Fruit fly (Drosophila melanogaster): ENCODE data around the gene CG15570.

The CG15570 gene

dm6 chrX:4203713-4204447, 14.1 kb upstream of the CG15570 start:
- TF ChIP-seq Myc (optimal IDR thresholded peaks at IDR 0.05) (no peak), Sin3A (optimal IDR thresholded peaks at IDR 0.05) (no peak), ttk (optimal IDR thresholded peaks at IDR 0.05) (no peak), psq (optimal IDR thresholded peaks at IDR 0.05) (no peak), insv (optimal IDR thresholded peaks at IDR 0.05) (no peak), h (optimal IDR thresholded peaks at IDR 0.05) (no peak)

- TF ChIP-seq Sin3A (optimal IDR thresholded peaks at IDR 0.05): no peak
- no peak for TF ChIP-seq Myc (optimal IDR thresholded peaks at IDR 0.05)
- TF ChIP-seq psq (optimal IDR thresholded peaks at IDR 0.05): no peak
- no peak for TF ChIP-seq ttk (optimal IDR thresholded peaks at IDR 0.05)
- TF ChIP-seq insv (optimal IDR thresholded peaks at IDR 0.05): no peak
Measured at dm6 chrX:4205346-4206178, 12.4 kb upstream of the CG15570 start, which contains the start of gene Fas2. Gene Fas2, minus strand, starts transcription at chrX:4206093.

DNA sequence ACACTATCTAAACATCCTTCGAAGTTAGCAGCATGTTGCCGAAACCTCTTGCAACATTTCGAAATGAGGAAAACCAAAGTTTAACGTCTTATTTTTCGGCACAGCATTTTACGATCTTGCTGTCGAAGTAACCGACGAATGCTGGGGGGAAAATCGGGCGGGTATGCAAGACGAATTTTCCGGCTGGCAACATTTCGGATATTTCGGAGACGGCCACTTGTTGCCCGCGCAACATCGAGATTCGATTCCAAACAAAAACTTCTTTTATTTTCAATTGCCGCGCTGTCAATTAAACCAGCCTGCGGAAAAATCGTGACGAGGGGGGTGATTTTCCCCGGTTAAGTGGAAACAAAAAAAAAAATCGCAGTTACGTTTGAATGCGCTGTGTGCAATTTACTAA, 11.2 kb upstream of the CG15570 start:
- TF ChIP-seq psq (optimal IDR thresholded peaks at IDR 0.05) (no peak), Sin3A (optimal IDR thresholded peaks at IDR 0.05) (no peak), insv (optimal IDR thresholded peaks at IDR 0.05) (no peak), Myc (optimal IDR thresholded peaks at IDR 0.05) (no peak), h (optimal IDR thresholded peaks at IDR 0.05) (no peak), ttk (optimal IDR thresholded peaks at IDR 0.05) (no peak)

DNA sequence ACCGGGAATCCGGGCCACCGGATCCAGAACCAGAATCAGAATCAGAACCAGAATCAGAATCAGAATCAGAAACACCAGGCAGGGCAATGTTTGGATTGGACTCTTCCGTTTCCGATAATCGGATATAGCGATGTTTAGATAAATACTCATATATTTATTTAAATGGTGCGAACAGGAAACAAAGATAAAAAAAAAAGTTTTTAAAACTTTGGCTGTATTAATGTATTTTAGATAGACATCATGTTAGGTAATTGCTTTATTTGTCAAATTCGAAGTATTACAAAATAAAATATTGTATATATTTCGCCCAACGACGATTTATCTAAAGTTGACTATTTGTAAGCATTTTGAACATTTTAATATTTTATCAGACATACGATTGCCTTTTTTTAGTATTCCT, 5.2 kb upstream of the CG15570 start, which contains the start of gene CG43288:
Gene CG43288, plus strand, starts transcription at position 301 of the 400 bp plus-strand sequence.
- TF ChIP-seq Sin3A (optimal IDR thresholded peaks at IDR 0.05) (no peak), ttk (optimal IDR thresholded peaks at IDR 0.05) (no peak), h (optimal IDR thresholded peaks at IDR 0.05) (no peak), Myc (optimal IDR thresholded peaks at IDR 0.05) (no peak), psq (optimal IDR thresholded peaks at IDR 0.05) (no peak), insv (optimal IDR thresholded peaks at IDR 0.05) (no peak)

DNA sequence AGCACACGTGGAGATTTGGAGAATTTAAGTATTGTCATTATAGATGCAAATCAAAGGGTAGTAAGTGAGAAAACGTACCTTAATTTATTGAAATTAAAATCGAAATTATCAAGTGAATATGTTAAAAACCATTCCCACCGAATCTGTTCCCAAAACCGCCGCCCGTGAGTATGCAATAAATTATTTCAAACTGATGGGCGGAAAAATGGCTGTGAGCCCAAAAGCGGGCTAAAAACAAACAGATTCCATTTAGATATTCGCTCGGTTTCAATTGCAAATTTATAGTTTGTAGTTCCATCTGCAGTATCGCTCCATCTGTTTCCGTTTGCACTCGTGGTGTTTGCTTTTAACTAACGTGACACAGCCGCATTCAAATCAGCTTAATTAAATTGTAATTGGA, 3.6 kb upstream of the CG15570 start:
- TF ChIP-seq ttk (optimal IDR thresholded peaks at IDR 0.05) (no peak), psq (optimal IDR thresholded peaks at IDR 0.05) (no peak), Myc (optimal IDR thresholded peaks at IDR 0.05) (no peak), insv (optimal IDR thresholded peaks at IDR 0.05) (no peak), Sin3A (optimal IDR thresholded peaks at IDR 0.05) (no peak), h (optimal IDR thresholded peaks at IDR 0.05) (no peak)

- TF ChIP-seq h (optimal IDR thresholded peaks at IDR 0.05) (no peak), ttk (optimal IDR thresholded peaks at IDR 0.05) (no peak), Sin3A (optimal IDR thresholded peaks at IDR 0.05) (no peak), insv (optimal IDR thresholded peaks at IDR 0.05) (no peak), Myc (optimal IDR thresholded peaks at IDR 0.05) (no peak), psq (optimal IDR thresholded peaks at IDR 0.05) (no peak)
Measured at dm6 chrX:4217294-4217693, 676 bp upstream of the CG15570 start, which contains the start of gene CG15571. Gene CG15571, minus strand, starts transcription at chrX:4217394.

- no peak for TF ChIP-seq Myc (optimal IDR thresholded peaks at IDR 0.05)
- TF ChIP-seq psq (optimal IDR thresholded peaks at IDR 0.05): no peak
- TF ChIP-seq h (optimal IDR thresholded peaks at IDR 0.05): no peak
- TF ChIP-seq ttk (optimal IDR thresholded peaks at IDR 0.05): no peak
- no peak for TF ChIP-seq Sin3A (optimal IDR thresholded peaks at IDR 0.05)
- no peak for TF ChIP-seq insv (optimal IDR thresholded peaks at IDR 0.05)
Measured at dm6 chrX:4225020-4225419, 7.0 kb downstream of the CG15570 start.

DNA sequence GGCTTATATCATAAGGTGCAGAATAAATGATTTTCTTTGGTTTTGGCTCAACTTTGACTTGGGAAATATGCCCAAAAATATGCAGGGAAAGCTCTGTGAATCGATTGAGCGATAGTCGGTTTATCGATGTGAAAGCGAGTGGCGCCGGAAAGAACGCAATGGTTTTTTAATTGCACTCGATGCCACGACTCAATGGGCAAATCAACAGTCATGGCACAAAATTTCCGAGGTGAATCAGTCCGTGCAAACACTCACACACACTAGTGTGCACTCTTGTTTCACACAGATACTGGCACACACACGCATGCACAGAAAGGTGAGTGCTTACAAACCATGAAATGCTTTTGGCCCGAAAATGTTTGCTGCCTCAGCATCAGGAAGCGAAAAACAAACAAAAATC, 22.2 kb downstream of the CG15570 start:
- no peak for TF ChIP-seq psq (optimal IDR thresholded peaks at IDR 0.05)
- no peak for TF ChIP-seq Myc (optimal IDR thresholded peaks at IDR 0.05)
- TF ChIP-seq insv (optimal IDR thresholded peaks at IDR 0.05): no peak
- TF ChIP-seq Sin3A (optimal IDR thresholded peaks at IDR 0.05): no peak
- TF ChIP-seq h (optimal IDR thresholded peaks at IDR 0.05): no peak
- TF ChIP-seq ttk (optimal IDR thresholded peaks at IDR 0.05): no peak

- TF ChIP-seq Sin3A (optimal IDR thresholded peaks at IDR 0.05): no peak
- TF ChIP-seq psq (optimal IDR thresholded peaks at IDR 0.05): no peak
- no peak for TF ChIP-seq insv (optimal IDR thresholded peaks at IDR 0.05)
- no peak for TF ChIP-seq Myc (optimal IDR thresholded peaks at IDR 0.05)
- TF ChIP-seq ttk (optimal IDR thresholded peaks at IDR 0.05): no peak
- TF ChIP-seq h (optimal IDR thresholded peaks at IDR 0.05): no peak
Measured at dm6 chrX:4242726-4243125, 24.8 kb downstream of the CG15570 start, which contains the start of gene Femcoat. Gene Femcoat, minus strand, starts transcription at chrX:4242826.

- TF ChIP-seq ttk (optimal IDR thresholded peaks at IDR 0.05) (no peak), psq (optimal IDR thresholded peaks at IDR 0.05) (no peak), Myc (optimal IDR thresholded peaks at IDR 0.05) (no peak), h (optimal IDR thresholded peaks at IDR 0.05) (no peak), Sin3A (optimal IDR thresholded peaks at IDR 0.05) (no peak), insv (optimal IDR thresholded peaks at IDR 0.05) (no peak)
Measured at dm6 chrX:4246039-4246438, 28.1 kb downstream of the CG15570 start, which contains the start of gene Muc4B. Gene Muc4B, minus strand, starts transcription at chrX:4246139.

dm6 chrX:4247013-4247412, 29.0 kb downstream of the CG15570 start, which contains the start of gene CG43134:
Gene CG43134, plus strand, starts transcription at chrX:4247313.
- no peak for TF ChIP-seq psq (optimal IDR thresholded peaks at IDR 0.05)

dm6 chrX:4248077-4248476, 30.1 kb downstream of the CG15570 start, which contains the start of gene CG43135:
Gene CG43135, plus strand, starts transcription at chrX:4248377.
- TF ChIP-seq psq (optimal IDR thresholded peaks at IDR 0.05) (no peak), Sin3A (optimal IDR thresholded peaks at IDR 0.05) (no peak)
